Worm (Caenorhabditis elegans): Measurements from ENCODE around the gene frm-7.

Gene frm-7

ce11 chrV:12343419-12343969 is 41.2 kb downstream of the frm-7 start, which contains the start of gene tomm-20 (continued):
- TF ChIP-seq rnt-1 (tag; optimal IDR thresholded peaks at IDR 0.05) = peak; percentile 48
- TF ChIP-seq mec-3 (tag; optimal IDR thresholded peaks at IDR 0.05; ENCODE audit: borderline replicate concordance) = no peak
- peak; percentile 22 for TF ChIP-seq Y22D7AL.16 (tag; optimal IDR thresholded peaks at IDR 0.05)
- TF ChIP-seq hlh-8 (tag; optimal IDR thresholded peaks at IDR 0.05) = peak; percentile 40
- no peak for TF ChIP-seq fkh-10 (GFP tag; optimal IDR thresholded peaks at IDR 0.05)
- no peak for TF ChIP-seq hlh-15 (tag; optimal IDR thresholded peaks at IDR 0.05)
- TF ChIP-seq F13H6.1 (tag; optimal IDR thresholded peaks at IDR 0.05) = peak; percentile 27
- peak; percentile 41 for TF ChIP-seq ceh-18 (tag; optimal IDR thresholded peaks at IDR 0.05)
- TF ChIP-seq nhr-11 (tag; optimal IDR thresholded peaks at IDR 0.05) = no peak
- no peak for TF ChIP-seq npax-4 (tag; optimal IDR thresholded peaks at IDR 0.05)
- TF ChIP-seq ahr-1 (tag; optimal IDR thresholded peaks at IDR 0.05) = peak; percentile 33
- TF ChIP-seq unc-3 (GFP tag; conservative IDR thresholded peaks at IDR 0.05) = no peak
- no peak for TF ChIP-seq unc-3 (tag; optimal IDR thresholded peaks at IDR 0.05)
- peak; percentile 31 for TF ChIP-seq gmeb-2 (tag; optimal IDR thresholded peaks at IDR 0.05)
- TF ChIP-seq ceh-31 (tag; optimal IDR thresholded peaks at IDR 0.05) = peak; percentile 59
- peak; percentile 39 for TF ChIP-seq pat-9 (tag; optimal IDR thresholded peaks at IDR 0.05)
- TF ChIP-seq C08G9.2 (tag; optimal IDR thresholded peaks at IDR 0.05) = peak; percentile 38
- TF ChIP-seq ceh-22 (tag; optimal IDR thresholded peaks at IDR 0.05) = no peak
- TF ChIP-seq ceh-30 (tag; optimal IDR thresholded peaks at IDR 0.05) = no peak
- no peak for TF ChIP-seq sox-2 (GFP tag; IDR thresholded peaks at IDR 0.05)
- peak; percentile 29 for TF ChIP-seq hlh-13 (GFP tag; optimal IDR thresholded peaks at IDR 0.05)
- TF ChIP-seq eyg-1 (tag; optimal IDR thresholded peaks at IDR 0.05) = no peak
- peak; percentile 3 for TF ChIP-seq unc-55 (GFP tag; optimal IDR thresholded peaks at IDR 0.05)
- peak; percentile 40 for TF ChIP-seq lin-11 (tag; optimal IDR thresholded peaks at IDR 0.05)
- no peak for TF ChIP-seq ref-2 (tag; optimal IDR thresholded peaks at IDR 0.05)
- peak; percentile 25 for TF ChIP-seq hlh-30 (tag; optimal IDR thresholded peaks at IDR 0.05; ENCODE audit: insufficient read depth)
- TF ChIP-seq nfya-1 (tag; optimal IDR thresholded peaks at IDR 0.05) = peak; percentile 80
- TF ChIP-seq ceh-14 (tag; optimal IDR thresholded peaks at IDR 0.05) = peak; percentile 83

- TF ChIP-seq pha-4 (tag; optimal IDR thresholded peaks at IDR 0.05) (no peak), pqm-1 (tag; optimal IDR thresholded peaks at IDR 0.05) (no peak), ceh-19 (GFP tag; optimal IDR thresholded peaks at IDR 0.05) (no peak), K09A11.1 (tag; optimal IDR thresholded peaks at IDR 0.05; ENCODE audit: insufficient read depth) (no peak)
These were observed 42.6 kb downstream of the frm-7 start, which contains the start of gene F23H12.3 for ce11 chrV:12344845-12345244. F23H12.3 (plus strand) TSS chrV:12345145.

DNA sequence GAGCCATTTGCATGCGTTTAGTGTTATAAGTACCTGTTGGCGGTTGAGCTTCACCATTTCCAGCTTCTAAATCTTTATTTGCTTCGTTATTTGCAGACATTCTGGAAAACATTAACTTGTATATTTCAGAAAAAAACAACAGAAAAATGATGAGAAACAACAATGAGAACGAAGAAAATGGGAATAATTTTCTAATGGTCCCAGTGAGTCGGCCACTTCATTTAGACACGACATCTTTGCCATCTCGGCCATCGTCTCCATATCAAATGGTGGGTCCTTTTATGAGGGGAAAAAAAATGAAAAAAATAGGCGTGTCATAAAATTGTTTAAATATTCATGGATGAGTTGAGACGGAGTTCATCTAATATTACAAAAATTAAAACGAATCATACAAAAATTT is 43.5 kb downstream of the frm-7 start, which contains the start of gene snb-2:
TSS of gene snb-2 (minus strand) at position 101 of the 400 bp plus-strand sequence.
- no peak for TF ChIP-seq nhr-11 (tag; optimal IDR thresholded peaks at IDR 0.05)
- no peak for TF ChIP-seq pax-1 (tag; optimal IDR thresholded peaks at IDR 0.05)
- TF ChIP-seq dve-1 (tag; optimal IDR thresholded peaks at IDR 0.05) = no peak
- TF ChIP-seq T23F11.4 (GFP tag; optimal IDR thresholded peaks at IDR 0.05) = no peak
- TF ChIP-seq ttx-3 (tag; optimal IDR thresholded peaks at IDR 0.05) = no peak
- no peak for TF ChIP-seq sox-2 (GFP tag; IDR thresholded peaks at IDR 0.05)

DNA sequence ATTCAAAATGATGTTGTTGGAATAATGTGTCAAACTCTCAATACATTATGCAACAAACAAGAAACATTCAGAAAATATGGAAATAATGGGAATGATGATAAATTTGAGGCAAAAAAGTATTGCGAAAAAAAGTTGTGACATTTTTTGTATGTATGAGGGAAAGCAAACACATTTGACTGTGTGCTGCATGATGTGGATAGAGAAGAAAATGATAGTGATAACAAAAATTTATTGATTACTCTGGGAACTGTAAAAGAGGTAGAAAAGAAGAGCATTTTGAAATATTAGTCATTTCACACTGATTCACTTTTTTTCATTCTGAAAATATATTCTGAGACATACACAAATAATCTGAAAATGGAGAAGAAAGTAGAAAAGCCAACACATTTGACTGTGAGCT is 45.6 kb downstream of the frm-7 start:
- TF ChIP-seq K02D7.2 (tag; optimal IDR thresholded peaks at IDR 0.05) = no peak
